Worm (Caenorhabditis elegans) whole organism, late embryonic: ENCODE results near the gene srd-38.

Experiments
- C08G9.2 ChIP-seq: sonication (generic microtip); optimal IDR thresholded peaks from 2 replicates; lab custom pipeline; 2016; ENCODE audit warnings: mild to moderate bottlenecking, missing genetic modification characterization, moderate library complexity, missing compliant biosample characterization
- C38D4.7 ChIP-seq: fragments of 200-800 bp; sonication (Bioruptor generic); optimal IDR thresholded peaks from 2 replicates; lab custom pipeline; 2018; ENCODE audit warnings: mild to moderate bottlenecking, missing genetic modification characterization, moderate library complexity, missing compliant biosample characterization
- F13H6.1 ChIP-seq: sonication (generic microtip); optimal IDR thresholded peaks from 2 replicates; lab custom pipeline; 2016; ENCODE audit warnings: missing genetic modification characterization, missing compliant biosample characterization
- K02D7.2 ChIP-seq: sonication (generic microtip); optimal IDR thresholded peaks from 2 replicates; lab custom pipeline; 2017; ENCODE audit warnings: mild to moderate bottlenecking, missing genetic modification characterization, missing compliant biosample characterization
- T23F11.4 ChIP-seq: fragments of 200-800 bp; sonication (Bioruptor generic); optimal IDR thresholded peaks from 2 replicates; lab custom pipeline; 2018; ENCODE audit warnings: mild to moderate bottlenecking, missing genetic modification characterization, missing compliant biosample characterization
- Y22D7AL.16 ChIP-seq: sonication (generic microtip); optimal IDR thresholded peaks from 2 replicates; lab custom pipeline; 2016; ENCODE audit warnings: missing genetic modification characterization, missing compliant biosample characterization
- ceh-14 ChIP-seq: sonication (generic microtip); optimal IDR thresholded peaks from 2 replicates; lab custom pipeline; 2016; ENCODE audit warnings: missing genotype, missing genetic modification characterization, missing compliant biosample characterization
- ceh-18 ChIP-seq: sonication (generic microtip); optimal IDR thresholded peaks from 2 replicates; lab custom pipeline; 2016; ENCODE audit warnings: missing genetic modification characterization, missing compliant biosample characterization
- ceh-2 ChIP-seq: sonication (generic microtip); optimal IDR thresholded peaks from 2 replicates; lab custom pipeline; 2016; ENCODE audit warnings: missing genotype, missing genetic modification characterization, missing compliant biosample characterization
- ceh-30 ChIP-seq: fragments of 150-350 bp; optimal IDR thresholded peaks from 2 replicates; lab custom pipeline; 2014; ENCODE audit warnings: missing biosample characterization, missing genetic modification characterization
- ceh-31 ChIP-seq: sonication (generic microtip); optimal IDR thresholded peaks from 2 replicates; lab custom pipeline; 2016; ENCODE audit warnings: missing genetic modification characterization, missing compliant biosample characterization
- ceh-34 ChIP-seq: sonication (generic microtip); optimal IDR thresholded peaks from 2 replicates; lab custom pipeline; 2016; ENCODE audit warnings: mild to moderate bottlenecking, missing genetic modification characterization, missing compliant biosample characterization
- ceh-45 ChIP-seq: fragments of 200-800 bp; sonication (Bioruptor generic); IDR thresholded peaks from 2 replicates; pipeline ENCODE4 v1.3.6; 2022; ENCODE audit warnings: missing genetic modification reagents, missing genetic modification characterization, missing compliant biosample characterization
- ceh-6 ChIP-seq: fragments of 200-800 bp; sonication (Bioruptor generic); optimal IDR thresholded peaks from 2 replicates; lab custom pipeline; 2018; ENCODE audit warnings: mild to moderate bottlenecking, missing genetic modification characterization, missing compliant biosample characterization
- ceh-9 ChIP-seq: sonication (generic microtip); optimal IDR thresholded peaks from 2 replicates; lab custom pipeline; 2016; ENCODE audit warnings: mild to moderate bottlenecking, missing genetic modification characterization, inconsistent platforms, missing compliant biosample characterization
- che-1 ChIP-seq: sonication (generic microtip); optimal IDR thresholded peaks from 2 replicates; lab custom pipeline; 2016; ENCODE audit warnings: mild to moderate bottlenecking, missing genetic modification characterization, missing compliant biosample characterization
- dve-1 ChIP-seq: sonication (generic microtip); optimal IDR thresholded peaks from 2 replicates; lab custom pipeline; 2017; ENCODE audit warnings: antibody characterized with exemption, mild to moderate bottlenecking, missing genetic modification characterization, missing compliant biosample characterization
- elt-4 ChIP-seq: sonication (generic microtip); optimal IDR thresholded peaks from 2 replicates; lab custom pipeline; 2016; ENCODE audit warnings: missing genetic modification characterization, missing compliant biosample characterization
- ets-4 ChIP-seq: sonication (generic microtip); optimal IDR thresholded peaks from 2 replicates; lab custom pipeline; 2016; ENCODE audit warnings: missing genetic modification characterization, missing compliant biosample characterization
- eyg-1 ChIP-seq: sonication (generic microtip); optimal IDR thresholded peaks from 2 replicates; lab custom pipeline; 2016; ENCODE audit warnings: missing genotype, missing genetic modification characterization, missing compliant biosample characterization
- hlh-30 ChIP-seq: sonication (generic microtip); optimal IDR thresholded peaks from 2 replicates; lab custom pipeline; 2017; ENCODE audit warnings: antibody characterized with exemption, missing genetic modification characterization, missing compliant biosample characterization; ENCODE audit not compliant: insufficient read depth
- hlh-6 ChIP-seq: sonication (generic microtip); optimal IDR thresholded peaks from 2 replicates; lab custom pipeline; 2016; ENCODE audit warnings: missing genotype, missing genetic modification characterization, missing compliant biosample characterization
- lin-11 ChIP-seq: fragments of 200-800 bp; sonication (Bioruptor generic); optimal IDR thresholded peaks from 2 replicates; lab custom pipeline; 2018; ENCODE audit warnings: mild to moderate bottlenecking, missing genetic modification characterization, missing compliant biosample characterization
- nhr-11 ChIP-seq: fragments of 150-350 bp; optimal IDR thresholded peaks from 2 replicates; lab custom pipeline; 2014; ENCODE audit warnings: missing biosample characterization, missing genetic modification characterization
- nhr-232 ChIP-seq: sonication (generic microtip); optimal IDR thresholded peaks from 2 replicates; lab custom pipeline; 2016; ENCODE audit warnings: missing genetic modification characterization, missing compliant biosample characterization
- pat-9 ChIP-seq: fragments of 200-800 bp; sonication (Bioruptor generic); optimal IDR thresholded peaks from 2 replicates; lab custom pipeline; 2018; ENCODE audit warnings: mild to moderate bottlenecking, missing genetic modification characterization, moderate library complexity, missing compliant biosample characterization
- pax-1 ChIP-seq: fragments of 150-350 bp; optimal IDR thresholded peaks from 2 replicates; lab custom pipeline; 2014; ENCODE audit warnings: missing biosample characterization, missing genetic modification characterization
- pha-2 ChIP-seq: sonication (generic microtip); optimal IDR thresholded peaks from 2 replicates; lab custom pipeline; 2017; ENCODE audit warnings: mild to moderate bottlenecking, missing genetic modification characterization, missing compliant biosample characterization
- pha-4 ChIP-seq: fragments of 150-350 bp; optimal IDR thresholded peaks from 2 replicates; lab custom pipeline; 2018; ENCODE audit warnings: missing biosample characterization, missing genetic modification reagents, missing genetic modification characterization
- rnt-1 ChIP-seq: sonication (generic microtip); optimal IDR thresholded peaks from 2 replicates; lab custom pipeline; 2016; ENCODE audit warnings: missing genetic modification characterization, missing compliant biosample characterization
- sdc-2 ChIP-seq: sonication (generic microtip); optimal IDR thresholded peaks from 2 replicates; lab custom pipeline; 2016; ENCODE audit warnings: missing genotype, missing genetic modification characterization, missing compliant biosample characterization
- sox-2 ChIP-seq: fragments of 200-800 bp; sonication (Bioruptor generic); IDR thresholded peaks from 2 replicates; pipeline ENCODE4 v1.3.6; 2022; ENCODE audit warnings: missing genetic modification reagents, missing genetic modification characterization, missing compliant biosample characterization
- syd-9 ChIP-seq: sonication (generic microtip); optimal IDR thresholded peaks from 2 replicates; lab custom pipeline; 2016; ENCODE audit warnings: mild to moderate bottlenecking, missing genetic modification characterization, moderate library complexity, missing compliant biosample characterization
- tbx-2 ChIP-seq: sonication (generic microtip); optimal IDR thresholded peaks from 2 replicates; lab custom pipeline; 2016; ENCODE audit warnings: missing genetic modification characterization, missing compliant biosample characterization
- tbx-7 ChIP-seq: sonication (generic microtip); optimal IDR thresholded peaks from 2 replicates; lab custom pipeline; 2016; ENCODE audit warnings: missing genotype, missing genetic modification characterization, missing compliant biosample characterization
- ttx-3 ChIP-seq: sonication (generic microtip); optimal IDR thresholded peaks from 2 replicates; lab custom pipeline; 2016; ENCODE audit warnings: missing genetic modification reagents, missing genetic modification characterization, missing compliant biosample characterization
- unc-42 ChIP-seq: sonication (generic microtip); optimal IDR thresholded peaks from 2 replicates; lab custom pipeline; 2016; ENCODE audit warnings: missing genotype, missing genetic modification characterization, missing compliant biosample characterization
- zip-5 ChIP-seq: sonication (generic microtip); optimal IDR thresholded peaks from 2 replicates; lab custom pipeline; 2016; ENCODE audit warnings: missing genetic modification characterization, missing compliant biosample characterization
- ztf-16 ChIP-seq: sonication (generic microtip); optimal IDR thresholded peaks from 2 replicates; lab custom pipeline; 2017; ENCODE audit warnings: missing genetic modification characterization, missing compliant biosample characterization

Gene srd-38

ce11 chrX:13306869-13307446 lies 15.4 kb downstream of the srd-38 start (continued):
- TF ChIP-seq ceh-34 (tag; lab: Kevin White, UChicago) (peak; percentile 91), eyg-1 (tag; lab: Kevin White, UChicago) (peak; percentile 86), ceh-31 (peak; percentile 82), ceh-18 (tag; lab: Kevin White, UChicago) (peak; percentile 78), tbx-2 (tag; lab: Kevin White, UChicago) (peak; percentile 85), ttx-3 (tag; lab: Kevin White, UChicago) (peak; percentile 91), dve-1 (peak; percentile 95), ceh-9 (tag; lab: Kevin White, UChicago) (peak; percentile 77), tbx-7 (peak; percentile 29), lin-11 (tag; lab: Kevin White, UChicago) (peak; percentile 90), ets-4 (tag; lab: Kevin White, UChicago) (peak; percentile 52), unc-42 (peak; percentile 68), T23F11.4 (GFP tag; lab: Kevin White, UChicago) (peak; percentile 88), Y22D7AL.16 (tag; lab: Kevin White, UChicago) (peak; percentile 90), ceh-2 (peak; percentile 83), hlh-6 (tag; lab: Kevin White, UChicago) (peak; percentile 89), sox-2 (GFP tag; lab: Robert Waterston, UW) (peak; percentile 92), ceh-6 (GFP tag; lab: Kevin White, UChicago) (peak; percentile 94), hlh-30 (tag; lab: Kevin White, UChicago) (peak; percentile 71), pat-9 (tag; lab: Kevin White, UChicago) (peak; percentile 93), elt-4 (no peak), ceh-30 (peak; percentile 54), pha-2 (peak; percentile 84), ceh-45 (peak; percentile 89), nhr-232 (peak; percentile 82), sdc-2 (tag; lab: Kevin White, UChicago) (peak; percentile 91), C38D4.7 (GFP tag; lab: Kevin White, UChicago) (peak; percentile 88), rnt-1 (tag; lab: Kevin White, UChicago) (peak; percentile 80), syd-9 (tag; lab: Kevin White, UChicago) (peak; percentile 89)

DNA sequence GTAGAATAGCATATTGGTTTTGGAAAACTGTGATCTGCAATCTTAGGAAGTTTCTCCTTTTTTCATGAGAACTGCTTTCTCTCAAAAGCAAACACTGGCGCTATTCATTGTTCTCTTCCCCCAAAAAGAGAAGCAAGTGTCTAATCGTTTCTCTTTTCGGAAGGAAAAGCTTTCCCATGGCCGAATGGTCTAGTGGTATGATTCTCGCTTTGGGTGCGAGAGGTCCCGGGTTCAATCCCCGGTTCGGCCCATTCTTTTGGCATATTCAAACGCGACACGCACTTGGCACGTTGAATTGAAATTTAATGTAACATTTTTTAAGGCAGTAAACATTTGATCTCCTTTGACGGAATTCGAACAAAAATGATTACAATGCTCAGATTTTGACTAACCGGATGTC lies 16.2 kb downstream of the srd-38 start:
- TF ChIP-seq F13H6.1 (tag; lab: Kevin White, UChicago): no peak
- no peak for TF ChIP-seq hlh-6 (tag; lab: Kevin White, UChicago)
- no peak for TF ChIP-seq rnt-1 (tag; lab: Kevin White, UChicago)
- TF ChIP-seq zip-5 (tag; lab: Kevin White, UChicago): no peak
- no peak for TF ChIP-seq eyg-1 (tag; lab: Kevin White, UChicago)
- TF ChIP-seq ceh-31: no peak
- TF ChIP-seq ceh-14 (tag; lab: Kevin White, UChicago): no peak
- TF ChIP-seq ztf-16 (tag; lab: Kevin White, UChicago): no peak
- no peak for TF ChIP-seq K02D7.2 (tag; lab: Kevin White, UChicago)
- no peak for TF ChIP-seq nhr-11
- TF ChIP-seq ttx-3 (tag; lab: Kevin White, UChicago): no peak
- no peak for TF ChIP-seq C38D4.7 (GFP tag; lab: Kevin White, UChicago)
- no peak for TF ChIP-seq nhr-232
- no peak for TF ChIP-seq pax-1 (tag; lab: Kevin White, UChicago)
- TF ChIP-seq che-1 (tag; lab: Kevin White, UChicago): no peak
- no peak for TF ChIP-seq T23F11.4 (GFP tag; lab: Kevin White, UChicago)

ce11 chrX:13308745-13309144 lies 17.1 kb downstream of the srd-38 start, which contains the start of gene srxa-8:
Gene srxa-8 (minus strand): TSS chrX:13308845.
- TF ChIP-seq C08G9.2 (no peak), syd-9 (tag; lab: Kevin White, UChicago) (no peak), che-1 (tag; lab: Kevin White, UChicago) (no peak), ceh-6 (GFP tag; lab: Kevin White, UChicago) (no peak), dve-1 (no peak), ztf-16 (tag; lab: Kevin White, UChicago) (no peak), ceh-30 (no peak), ets-4 (tag; lab: Kevin White, UChicago) (no peak), ceh-34 (tag; lab: Kevin White, UChicago) (no peak), pha-4 (tag; lab: Kevin White, UChicago) (no peak)
